Worm (Caenorhabditis elegans): ENCODE results near the gene F22B7.9.

The F22B7.9 gene

ce11 chrIII:8652922-8653321 lies 803 bp downstream of the F22B7.9 start (continued):
- TF ChIP-seq nhr-102 (tag; optimal IDR thresholded peaks at IDR 0.05) (peak; percentile 1), lir-3 (tag; optimal IDR thresholded peaks at IDR 0.05) (no peak), Y5F2A.4 (GFP tag; optimal IDR thresholded peaks at IDR 0.05) (peak; percentile 5), unc-62 (GFP tag; optimal IDR thresholded peaks at IDR 0.05 in 1 of 2) (peak in 1 of 2 experiments; percentile 92), unc-62 (tag; optimal IDR thresholded peaks at IDR 0.05) (no peak), hlh-30 (tag; optimal IDR thresholded peaks at IDR 0.05; ENCODE audit: insufficient read depth) (no peak), saeg-2 (GFP tag; IDR thresholded peaks at IDR 0.05) (0 out of 2 replicates have a peak, but pooled peaks have one; percentile 54), vab-7 (GFP tag; IDR thresholded peaks at IDR 0.05) (peak; percentile 83), ZK546.5 (tag; optimal IDR thresholded peaks at IDR 0.05) (no peak), nhr-42 (GFP tag; IDR thresholded peaks at IDR 0.05) (no peak), Y48G9A.11 (GFP tag; IDR thresholded peaks at IDR 0.05) (peak; percentile 66), nhr-25 (tag; optimal IDR thresholded peaks at IDR 0.05; ENCODE audit: borderline replicate concordance, insufficient read depth) (no peak), zag-1 (tag; optimal IDR thresholded peaks at IDR 0.05) (no peak), daf-19 (GFP tag; conservative IDR thresholded peaks at IDR 0.05) (no peak), fos-1 (tag; optimal IDR thresholded peaks at IDR 0.05) (no peak), zip-11 (GFP tag; IDR thresholded peaks at IDR 0.05) (no peak), egl-27 (tag; optimal IDR thresholded peaks at IDR 0.05) (no peak), unc-39 (tag; optimal IDR thresholded peaks at IDR 0.05) (no peak), nhr-10 (tag; optimal IDR thresholded peaks at IDR 0.05) (no peak), lin-15B (tag; optimal IDR thresholded peaks at IDR 0.05) (no peak), nhr-111 (GFP tag; optimal IDR thresholded peaks at IDR 0.05) (no peak), nhr-77 (tag; optimal IDR thresholded peaks at IDR 0.05) (no peak), ztf-11 (tag; optimal IDR thresholded peaks at IDR 0.05) (no peak), snpc-4 (tag; optimal IDR thresholded peaks at IDR 0.05) (no peak), ceh-82 (tag; optimal IDR thresholded peaks at IDR 0.05) (no peak), madf-9 (GFP tag; conservative IDR thresholded peaks at IDR 0.05) (peak; percentile 35; the same call in 1 of the 2 replicates), mxl-3 (GFP tag; optimal IDR thresholded peaks at IDR 0.05) (peak; percentile 51), Y75B8A.6 (GFP tag; IDR thresholded peaks at IDR 0.05) (no peak), zfp-3 (GFP tag; conservative IDR thresholded peaks at IDR 0.05) (peak; percentile 12; the same call in 1 of the 2 replicates), daf-12 (tag; optimal IDR thresholded peaks at IDR 0.05) (no peak), ceh-20 (GFP tag; IDR thresholded peaks at IDR 0.05) (no peak), unc-130 (GFP tag; optimal IDR thresholded peaks at IDR 0.05) (no peak), ceh-62 (tag; optimal IDR thresholded peaks at IDR 0.05) (no peak), lin-38 (GFP tag; IDR thresholded peaks at IDR 0.05) (peak; percentile 73), lin-1 (GFP tag; IDR thresholded peaks at IDR 0.05) (peak; percentile 72), jun-1 (tag; optimal IDR thresholded peaks at IDR 0.05) (no peak), skn-1 (tag; optimal IDR thresholded peaks at IDR 0.05) (no peak), arid-1 (GFP tag; conservative IDR thresholded peaks at IDR 0.05) (peak; percentile 18; the same call in 1 of the 2 replicates), T20F7.1 (GFP tag; optimal IDR thresholded peaks at IDR 0.05) (no peak), nhr-11 (tag; optimal IDR thresholded peaks at IDR 0.05) (no peak), aha-1 (tag) (peak; percentile 97), spr-3 (GFP tag; optimal IDR thresholded peaks at IDR 0.05) (no peak), lim-7 (GFP tag; IDR thresholded peaks at IDR 0.05) (peak; percentile 71), pha-4 (GFP tag; IDR thresholded peaks at IDR 0.05) (no peak; the same call in 1 of the 2 replicates), pha-4 (tag; optimal IDR thresholded peaks at IDR 0.05) (no peak), lin-29 (GFP tag; IDR thresholded peaks at IDR 0.05) (no peak), dve-1 (tag; optimal IDR thresholded peaks at IDR 0.05; ENCODE audit: insufficient read depth) (peak; percentile 20), duxl-1 (tag; optimal IDR thresholded peaks at IDR 0.05; ENCODE audit: poor library complexity) (peak; percentile 31), mxl-2 (GFP tag; conservative IDR thresholded peaks at IDR 0.05) (0 out of 2 replicates have a peak, but pooled peaks have one; percentile 10), F49E8.2 (tag; optimal IDR thresholded peaks at IDR 0.05; ENCODE audit: borderline replicate concordance) (no peak), cey-2 (tag; optimal IDR thresholded peaks at IDR 0.05; ENCODE audit: borderline replicate concordance, insufficient read depth) (no peak), dmd-9 (GFP tag; IDR thresholded peaks at IDR 0.05) (no peak)

Data from whole organism, L4 larva.